Worm (Caenorhabditis elegans) whole organism, L4 larva: ENCODE results near the gene K11H3.5.
A peak's percentile ranks its signal among the peaks of the same experiment; 100 is the strongest.

ENCODE experiments used
- F26F4.8 ChIP-seq: fragments of 200-800 bp; sonication (Bioruptor generic); conservative IDR thresholded peaks from 2 replicates; pipeline ENCODE4 v1.3.6; 2022; ENCODE audit warnings: missing genetic modification characterization, missing compliant biosample characterization
- F44E2.7 ChIP-seq: fragments of 200-800 bp; sonication (Bioruptor generic); IDR thresholded peaks from 2 replicates; pipeline ENCODE4 v2.1.2; 2022; ENCODE audit warnings: missing genetic modification characterization, missing compliant biosample characterization
- R02D3.7 ChIP-seq: fragments of 150-350 bp; sonication (generic microtip); optimal IDR thresholded peaks from 3 replicates; lab custom pipeline; 2014; ENCODE audit warnings: missing biosample characterization, missing genetic modification characterization
- T20F7.1 ChIP-seq: fragments of 200-800 bp; sonication (Bioruptor generic); optimal IDR thresholded peaks from 2 replicates; lab custom pipeline; 2018; ENCODE audit warnings: mild to moderate bottlenecking, missing genetic modification characterization, missing compliant biosample characterization
- T26A8.4 ChIP-seq: fragments of 200-800 bp; sonication (Bioruptor generic); IDR thresholded peaks from 2 replicates; pipeline ENCODE4 v1.3.6; 2022; ENCODE audit warnings: missing genetic modification characterization, missing compliant biosample characterization
- Y48G9A.11 ChIP-seq: fragments of 200-800 bp; sonication (Bioruptor generic); IDR thresholded peaks from 2 replicates; pipeline ENCODE4 v1.3.6; 2022; ENCODE audit warnings: missing genetic modification reagents, missing genetic modification characterization, missing compliant biosample characterization
- ZK337.2 ChIP-seq: fragments of 200-800 bp; sonication (Bioruptor generic); IDR thresholded peaks from 2 replicates; pipeline ENCODE4 v1.3.6; 2022; ENCODE audit warnings: missing genetic modification reagents, missing genetic modification characterization, missing compliant biosample characterization
- aha-1 ChIP-seq: fragments of 150-350 bp; peaks from one replicate; lab custom pipeline; 2014; ENCODE audit warnings: missing biosample characterization, missing genetic modification characterization
- attf-4 ChIP-seq: sonication (generic microtip); optimal IDR thresholded peaks from 3 replicates; lab custom pipeline; 2017; ENCODE audit warnings: missing biosample characterization, missing genetic modification characterization
- ceh-82 ChIP-seq: sonication (generic microtip); optimal IDR thresholded peaks from 2 replicates; lab custom pipeline; 2017; ENCODE audit warnings: missing biosample characterization, missing genetic modification characterization
- cey-2 ChIP-seq: sonication (generic microtip); optimal IDR thresholded peaks from 3 replicates; lab custom pipeline; 2017; ENCODE audit warnings: missing genetic modification characterization, mild to moderate bottlenecking, missing compliant biosample characterization, antibody characterized with exemption, borderline replicate concordance; ENCODE audit not compliant: insufficient read depth
- ctbp-1 ChIP-seq: fragments of 200-800 bp; sonication (Bioruptor generic); IDR thresholded peaks from 2 replicates; pipeline ENCODE4 v1.3.6; 2022; ENCODE audit warnings: missing genetic modification reagents, missing genetic modification characterization, missing compliant biosample characterization
- daf-19 ChIP-seq: fragments of 200-800 bp; sonication (Bioruptor generic); conservative IDR thresholded peaks from 2 replicates; pipeline ENCODE4 v1.3.6; 2022; ENCODE audit warnings: missing genetic modification characterization, missing compliant biosample characterization
- dmd-9 ChIP-seq: fragments of 200-800 bp; sonication (Bioruptor generic); IDR thresholded peaks from 2 replicates; pipeline ENCODE4 v1.3.6; 2022; ENCODE audit warnings: missing genetic modification reagents, missing genetic modification characterization, missing compliant biosample characterization
- duxl-1 ChIP-seq: sonication (generic microtip); optimal IDR thresholded peaks from 2 replicates; lab custom pipeline; 2016; ENCODE audit warnings: mild to moderate bottlenecking, missing genetic modification characterization, moderate library complexity, missing compliant biosample characterization; ENCODE audit not compliant: poor library complexity
- dve-1 ChIP-seq: sonication (generic microtip); optimal IDR thresholded peaks from 2 replicates; lab custom pipeline; 2017; ENCODE audit warnings: antibody characterized with exemption, mild to moderate bottlenecking, missing genetic modification characterization, missing compliant biosample characterization; ENCODE audit not compliant: insufficient read depth
- hif-1 ChIP-seq, 2 experiments: sonication (generic microtip); optimal IDR thresholded peaks; 2 replicates each; lab custom pipeline; 2016 to 2017; ENCODE audit warnings: missing compliant biosample characterization in 2 of 2, missing genetic modification characterization in 2 of 2, missing genetic modification reagents in 2 of 2, missing genotype in 2 of 2, mild to moderate bottlenecking in 1 of 2
- hlh-30 ChIP-seq: sonication (generic microtip); optimal IDR thresholded peaks from 2 replicates; lab custom pipeline; 2017; ENCODE audit warnings: antibody characterized with exemption, mild to moderate bottlenecking, missing genetic modification characterization, missing compliant biosample characterization; ENCODE audit not compliant: insufficient read depth
- lim-7 ChIP-seq: fragments of 200-800 bp; sonication (Bioruptor generic); IDR thresholded peaks from 2 replicates; pipeline ENCODE4 v1.3.6; 2022; ENCODE audit warnings: missing genetic modification characterization, missing compliant biosample characterization
- lin-13 ChIP-seq: fragments of 150-350 bp; optimal IDR thresholded peaks from 2 replicates; lab custom pipeline; 2014; ENCODE audit warnings: missing biosample characterization, missing genetic modification reagents, missing genetic modification characterization
- lin-38 ChIP-seq: fragments of 200-800 bp; sonication (Bioruptor generic); IDR thresholded peaks from 2 replicates; pipeline ENCODE4 v1.3.6; 2022; ENCODE audit warnings: missing genetic modification reagents, missing genetic modification characterization, missing compliant biosample characterization
- lir-3 ChIP-seq: sonication (generic microtip); optimal IDR thresholded peaks from 2 replicates; lab custom pipeline; 2016; ENCODE audit warnings: mild to moderate bottlenecking, missing genetic modification characterization, missing compliant biosample characterization
- lsy-2 ChIP-seq, 2 experiments: fragments of 150-350 bp in 1 of 2; sonication (generic microtip) in 1 of 2; optimal IDR thresholded peaks; 2 replicates each; lab custom pipeline; 2014 to 2017; ENCODE audit warnings: missing biosample characterization in 2 of 2, missing genetic modification characterization in 2 of 2
- madf-5 ChIP-seq, 2 experiments: fragments of 200-800 bp; sonication (Bioruptor generic); IDR thresholded peaks; 2 replicates each; pipeline ENCODE4 v1.3.6; 2022; ENCODE audit warnings: missing compliant biosample characterization in 2 of 2, missing genetic modification characterization in 2 of 2
- madf-9 ChIP-seq: fragments of 200-800 bp; sonication (Bioruptor generic); conservative IDR thresholded peaks from 2 replicates; pipeline ENCODE4 v1.3.6; 2022; ENCODE audit warnings: missing genetic modification reagents, missing genetic modification characterization, missing compliant biosample characterization
- mdt-29 ChIP-seq: fragments of 200-800 bp; sonication (Bioruptor generic); IDR thresholded peaks from 2 replicates; pipeline ENCODE4 v1.3.6; 2022; ENCODE audit warnings: missing genetic modification reagents, missing genetic modification characterization, missing compliant biosample characterization
- mep-1 ChIP-seq: fragments of 150-350 bp; sonication (generic microtip); optimal IDR thresholded peaks from 3 replicates; lab custom pipeline; 2014; ENCODE audit warnings: missing biosample characterization, missing genetic modification characterization
- mes-2 ChIP-seq: sonication (generic microtip); optimal IDR thresholded peaks from 2 replicates; lab custom pipeline; 2016; ENCODE audit warnings: missing genotype, mild to moderate bottlenecking, missing genetic modification characterization, missing compliant biosample characterization; ENCODE audit not compliant: poor library complexity, severe bottlenecking
- nhr-111 ChIP-seq: fragments of 200-800 bp; sonication (Bioruptor generic); optimal IDR thresholded peaks from 2 replicates; lab custom pipeline; 2018; ENCODE audit warnings: mild to moderate bottlenecking, missing genetic modification characterization, missing compliant biosample characterization
- nhr-48 ChIP-seq: sonication (generic microtip); optimal IDR thresholded peaks from 2 replicates; lab custom pipeline; 2016; ENCODE audit warnings: mild to moderate bottlenecking, missing genetic modification characterization, missing compliant biosample characterization
- nhr-6 ChIP-seq: fragments of 150-350 bp; optimal IDR thresholded peaks from 2 replicates; lab custom pipeline; 2014; ENCODE audit warnings: missing biosample characterization, missing genetic modification characterization
- snpc-1.2 ChIP-seq: fragments of 200-800 bp; sonication (Bioruptor generic); IDR thresholded peaks from 2 replicates; pipeline ENCODE4 v1.3.6; 2022; ENCODE audit warnings: missing genetic modification reagents, missing genetic modification characterization, missing compliant biosample characterization
- spr-1 ChIP-seq: sonication (generic microtip); optimal IDR thresholded peaks from 2 replicates; lab custom pipeline; 2016; ENCODE audit warnings: mild to moderate bottlenecking, missing genetic modification characterization, missing compliant biosample characterization
- unc-39 ChIP-seq: sonication (generic microtip); optimal IDR thresholded peaks from 2 replicates; lab custom pipeline; 2017; ENCODE audit warnings: missing biosample characterization, missing genetic modification characterization
- unc-62 ChIP-seq, 3 experiments: fragments of 150-350 bp in 1 of 3; sonication (generic microtip); optimal IDR thresholded peaks in 2 of 3; peaks in 1 of 3; 1 replicate in 1 of 3; 2 replicates in 2 of 3; lab custom pipeline; 2014 to 2017; ENCODE audit warnings: missing biosample characterization in 3 of 3, missing genetic modification characterization in 3 of 3, missing genetic modification reagents in 3 of 3, missing genotype in 1 of 3
- zfp-2 ChIP-seq: sonication (generic microtip); optimal IDR thresholded peaks from 2 replicates; lab custom pipeline; 2016; ENCODE audit warnings: mild to moderate bottlenecking, missing genetic modification characterization, missing compliant biosample characterization

Gene K11H3.5

ce11 chrIII:9807560-9808046, 36.0 kb upstream of the K11H3.5 start (continued):
- TF ChIP-seq lin-38 (GFP tag; lab: Robert Waterston, UW) = peak; percentile 30; the same call in 1 of the 2 replicates

DNA sequence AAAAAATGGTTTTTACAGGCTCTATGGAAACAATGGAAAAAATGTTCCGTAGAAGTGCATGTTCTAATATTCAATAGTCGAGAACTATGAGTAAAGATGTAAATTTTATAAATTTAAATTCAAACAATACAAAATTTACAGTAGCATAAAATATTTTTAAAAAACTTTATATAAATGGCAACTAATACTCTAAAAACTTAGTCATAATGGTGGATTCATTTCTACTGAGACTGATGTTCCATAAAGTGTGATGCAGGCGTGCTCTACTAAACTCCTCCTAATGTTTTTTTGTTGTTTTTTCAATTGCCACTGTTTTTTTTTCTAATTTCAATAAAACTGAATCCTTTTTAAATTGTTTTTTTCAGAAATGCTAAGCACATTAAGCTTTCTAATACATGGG, 35.4 kb upstream of the K11H3.5 start, which contains the start of gene gtap-2:
gtap-2 (plus strand) TSS at position 366 of the 400 bp plus-strand sequence.
- TF ChIP-seq F26F4.8 (GFP tag; lab: Robert Waterston, UW) (no peak), nhr-111 (GFP tag; lab: Kevin White, UChicago) (no peak), lsy-2 (tag; optimal IDR thresholded peaks at IDR 0.05; lab: Kevin White, UChicago) (peak in 1 of 2 experiments; percentile 37), snpc-1.2 (no peak), hlh-30 (peak; percentile 9), T20F7.1 (GFP tag; lab: Kevin White, UChicago) (peak; percentile 37), duxl-1 (tag; lab: Kevin White, UChicago) (no peak), nhr-6 (no peak), mep-1 (tag; lab: Kevin White, UChicago) (no peak), dmd-9 (GFP tag; lab: Robert Waterston, UW) (no peak), attf-4 (tag; lab: Kevin White, UChicago) (no peak), mes-2 (tag; lab: Kevin White, UChicago) (peak; percentile 35), Y48G9A.11 (no peak), madf-9 (GFP tag; lab: Robert Waterston, UW) (no peak), unc-39 (tag; lab: Kevin White, UChicago) (no peak), F44E2.7 (GFP tag; lab: Robert Waterston, UW) (no peak), cey-2 (tag; lab: Kevin White, UChicago) (no peak), lir-3 (tag; lab: Kevin White, UChicago) (no peak), ceh-82 (tag; lab: Kevin White, UChicago) (no peak), spr-1 (tag; lab: Kevin White, UChicago) (no peak), hif-1 (tag; optimal IDR thresholded peaks at IDR 0.05; lab: Kevin White, UChicago) (peak in 1 of 2 experiments; percentile 54), lim-7 (GFP tag; lab: Robert Waterston, UW) (no peak), zfp-2 (tag; lab: Kevin White, UChicago) (no peak), daf-19 (GFP tag; lab: Robert Waterston, UW) (no peak), nhr-48 (tag; lab: Kevin White, UChicago) (no peak), lin-38 (GFP tag; lab: Robert Waterston, UW) (peak; percentile 53), lin-13 (no peak), ZK337.2 (no peak), aha-1 (tag; lab: Kevin White, UChicago) (no peak), unc-62 (GFP tag; optimal IDR thresholded peaks at IDR 0.05 in 1 of 2; lab: Kevin White, UChicago) (no peak), unc-62 (tag; optimal IDR thresholded peaks at IDR 0.05; lab: Kevin White, UChicago) (no peak), mdt-29 (GFP tag; lab: Robert Waterston, UW) (no peak), dve-1 (tag; lab: Kevin White, UChicago) (peak; percentile 3), R02D3.7 (tag; lab: Kevin White, UChicago) (no peak)

DNA sequence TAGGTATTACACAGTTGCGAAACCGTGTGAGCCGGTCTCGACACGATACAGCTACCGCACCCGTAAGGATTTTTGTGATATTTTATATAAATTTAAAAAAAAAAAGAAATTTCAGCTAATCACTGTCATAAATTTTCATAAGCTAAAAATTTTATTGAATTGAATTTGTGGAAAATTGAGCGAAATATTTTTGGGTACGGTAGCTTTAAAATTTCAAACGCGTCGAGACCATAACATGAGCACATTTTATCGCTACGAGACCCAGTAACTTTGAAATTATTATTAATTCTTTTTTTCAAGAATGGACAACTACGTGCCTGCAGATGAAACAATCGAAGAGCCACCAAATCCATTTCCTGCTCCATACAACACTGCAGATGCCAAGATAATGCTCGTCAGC, 30.4 kb upstream of the K11H3.5 start, which contains the start of gene ZK632.14:
ZK632.14 (plus strand) TSS at position 301 of the 400 bp plus-strand sequence.
- TF ChIP-seq madf-5 (GFP tag; IDR thresholded peaks at IDR 0.05; lab: Robert Waterston, UW) (no peak), ctbp-1 (GFP tag; lab: Robert Waterston, UW) (no peak), T26A8.4 (GFP tag; lab: Robert Waterston, UW) (0 out of 2 replicates have a peak, but pooled peaks have one; percentile 13)
